Worm (Caenorhabditis elegans) whole organism, early embryonic: ENCODE measurements around the gene str-148.

ENCODE experiments used
- B0310.2 ChIP-seq: sonication (generic microtip); optimal IDR thresholded peaks from 2 replicates; lab custom pipeline; 2016; ENCODE audit warnings: mild to moderate bottlenecking, missing genetic modification characterization, missing compliant biosample characterization
- F13C5.2 ChIP-seq: sonication (generic microtip); optimal IDR thresholded peaks from 2 replicates; lab custom pipeline; 2017; ENCODE audit warnings: mild to moderate bottlenecking, missing genetic modification characterization, inconsistent platforms, missing compliant biosample characterization
- aly-1 ChIP-seq: sonication (generic microtip); optimal IDR thresholded peaks from 2 replicates; lab custom pipeline; 2016; ENCODE audit warnings: missing genetic modification characterization, missing compliant biosample characterization
- ama-1 ChIP-seq: fragments of 150-350 bp; optimal IDR thresholded peaks from 2 replicates; lab custom pipeline; 2014
- ceh-13 ChIP-seq: fragments of 200-800 bp; sonication (Bioruptor generic); optimal IDR thresholded peaks from 2 replicates; lab custom pipeline; 2018; ENCODE audit warnings: mild to moderate bottlenecking, missing genetic modification characterization, missing compliant biosample characterization
- ceh-36 ChIP-seq: sonication (generic microtip); optimal IDR thresholded peaks from 2 replicates; lab custom pipeline; 2016; ENCODE audit warnings: missing genetic modification characterization, inconsistent platforms, missing compliant biosample characterization
- ets-7 ChIP-seq: sonication (generic microtip); optimal IDR thresholded peaks from 2 replicates; lab custom pipeline; 2016; ENCODE audit warnings: missing genotype, missing genetic modification characterization, missing compliant biosample characterization
- flt-1 ChIP-seq: fragments of 200-800 bp; sonication (Bioruptor generic); IDR thresholded peaks from 2 replicates; pipeline ENCODE4 v1.3.6; 2022; ENCODE audit warnings: missing genetic modification characterization, missing compliant biosample characterization
- hmbx-1 ChIP-seq: sonication (generic microtip); optimal IDR thresholded peaks from 2 replicates; lab custom pipeline; 2016; ENCODE audit warnings: mild to moderate bottlenecking, missing genetic modification characterization, missing compliant biosample characterization
- hmg-4 ChIP-seq: fragments of 200-800 bp; sonication (Bioruptor generic); optimal IDR thresholded peaks from 2 replicates; lab custom pipeline; 2018; ENCODE audit warnings: mild to moderate bottlenecking, missing genetic modification characterization, missing compliant biosample characterization
- hnd-1 ChIP-seq: sonication (generic microtip); optimal IDR thresholded peaks from 2 replicates; lab custom pipeline; 2016; ENCODE audit warnings: missing genetic modification characterization, missing compliant biosample characterization
- pes-1 ChIP-seq: fragments of 200-800 bp; sonication (Bioruptor generic); IDR thresholded peaks from 2 replicates; pipeline ENCODE4 v1.3.6; 2022; ENCODE audit warnings: missing genetic modification reagents, missing genetic modification characterization, missing compliant biosample characterization
- scrt-1 ChIP-seq: fragments of 200-800 bp; sonication (Bioruptor generic); IDR thresholded peaks from 2 replicates; pipeline ENCODE4 v1.3.6; 2022; ENCODE audit warnings: missing genetic modification characterization, missing compliant biosample characterization
- sea-1 ChIP-seq: fragments of 200-800 bp; sonication (Bioruptor generic); conservative IDR thresholded peaks from 2 replicates; pipeline ENCODE4 v1.3.6; 2022; ENCODE audit warnings: missing genetic modification characterization, missing compliant biosample characterization
- tbx-11 ChIP-seq: fragments of 200-800 bp; sonication (Bioruptor generic); IDR thresholded peaks from 2 replicates; pipeline ENCODE4 v1.3.6; 2022; ENCODE audit warnings: missing genetic modification characterization, missing compliant biosample characterization
- tbx-37 ChIP-seq: fragments of 200-800 bp; sonication (Bioruptor generic); conservative IDR thresholded peaks from 2 replicates; pipeline ENCODE4 v1.3.6; 2022; ENCODE audit warnings: missing genetic modification reagents, missing genetic modification characterization, missing compliant biosample characterization
- tra-4 ChIP-seq: sonication (generic microtip); optimal IDR thresholded peaks from 2 replicates; lab custom pipeline; 2017; ENCODE audit warnings: missing genetic modification characterization, missing compliant biosample characterization

str-148 gene

DNA sequence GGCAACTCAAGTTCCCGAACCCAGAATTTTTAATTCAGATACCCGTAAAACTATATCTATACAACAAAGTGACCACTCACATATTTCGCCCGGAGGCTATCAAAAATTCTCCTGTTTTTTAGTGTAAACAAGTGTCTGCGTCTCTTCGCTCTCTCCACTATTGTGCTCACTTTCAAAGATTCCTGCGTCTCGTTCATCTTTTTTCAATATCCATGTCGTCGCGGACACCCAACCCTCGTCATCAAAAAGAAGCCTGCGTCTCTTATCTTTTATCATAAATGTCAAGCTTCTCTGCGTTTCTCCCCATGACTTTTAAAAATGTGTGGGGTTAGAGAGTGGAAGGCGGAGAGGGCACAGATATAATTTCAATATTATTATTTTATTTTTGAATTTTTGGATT lies 39.1 kb downstream of the str-148 start:
- TF ChIP-seq tbx-11 (GFP tag; lab: Robert Waterston, UW) (no peak), ets-7 (tag; lab: Kevin White, UChicago) (no peak), F13C5.2 (tag; lab: Kevin White, UChicago) (no peak), flt-1 (GFP tag; lab: Robert Waterston, UW) (no peak), hmg-4 (GFP tag; lab: Kevin White, UChicago) (no peak), hmbx-1 (no peak)

- no peak for TF ChIP-seq ceh-36
- no peak for TF ChIP-seq hnd-1 (tag; lab: Kevin White, UChicago)
- TF ChIP-seq aly-1 (tag; lab: Kevin White, UChicago) = no peak
- TF ChIP-seq tbx-37 (GFP tag; lab: Robert Waterston, UW) = no peak
- no peak for TF ChIP-seq flt-1 (GFP tag; lab: Robert Waterston, UW)
- TF ChIP-seq ama-1 (lab: Kevin White, UChicago) = no peak
- no peak for TF ChIP-seq ceh-13
- no peak for TF ChIP-seq hmg-4 (GFP tag; lab: Kevin White, UChicago)
- no peak for TF ChIP-seq B0310.2
- no peak for TF ChIP-seq F13C5.2 (tag; lab: Kevin White, UChicago)
- no peak for TF ChIP-seq sea-1 (GFP tag; lab: Robert Waterston, UW)
- TF ChIP-seq hmbx-1 = no peak
- no peak for TF ChIP-seq pes-1 (GFP tag; lab: Robert Waterston, UW)
- no peak for TF ChIP-seq ets-7 (tag; lab: Kevin White, UChicago)
- TF ChIP-seq tra-4 (tag; lab: Kevin White, UChicago) = no peak
- no peak for TF ChIP-seq tbx-11 (GFP tag; lab: Robert Waterston, UW)
Observed at ce11 chrII:1085546-1085945, 39.8 kb downstream of the str-148 start.

- no peak for TF ChIP-seq tbx-37 (GFP tag; lab: Robert Waterston, UW)
- TF ChIP-seq pes-1 (GFP tag; lab: Robert Waterston, UW) = no peak
- no peak for TF ChIP-seq flt-1 (GFP tag; lab: Robert Waterston, UW)
- TF ChIP-seq tra-4 (tag; lab: Kevin White, UChicago) = no peak
Observed at ce11 chrII:1086479-1086878, 40.7 kb downstream of the str-148 start.

DNA sequence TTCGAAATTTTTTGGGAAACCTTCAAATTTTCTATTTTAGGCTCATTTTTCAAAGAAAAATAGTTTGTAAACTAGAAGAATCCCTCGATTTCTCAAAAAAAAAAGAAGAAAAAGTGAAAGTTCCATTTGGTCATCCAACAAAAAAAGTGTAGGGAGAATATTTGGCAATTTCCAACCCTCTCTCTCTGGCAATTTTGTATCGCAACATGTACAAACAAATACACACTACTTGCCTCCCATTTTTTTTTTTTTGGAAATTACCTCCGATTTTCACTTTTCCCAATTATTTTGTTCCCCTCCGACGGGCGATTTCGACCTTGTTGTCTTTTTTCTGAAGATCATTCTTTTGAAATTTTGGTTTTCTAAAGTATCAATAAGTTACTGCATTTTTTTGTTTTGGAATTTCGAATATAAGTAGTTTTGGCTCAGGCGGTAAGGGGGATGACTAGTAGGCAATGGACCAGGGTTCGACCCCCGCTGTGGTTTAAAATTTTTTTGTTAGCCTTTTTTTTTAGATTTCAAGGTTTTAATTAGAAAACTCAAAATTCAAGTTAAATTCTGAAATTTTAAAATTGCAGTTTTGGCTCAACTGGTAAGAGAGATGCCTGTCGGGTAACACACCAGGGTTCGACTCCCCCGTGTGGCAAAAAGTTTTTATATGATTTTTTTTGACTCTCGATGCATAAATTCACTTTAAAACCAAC lies 42.9 kb downstream of the str-148 start:
- TF ChIP-seq tbx-37 (GFP tag; lab: Robert Waterston, UW) (no peak), ets-7 (tag; lab: Kevin White, UChicago) (no peak), hmbx-1 (no peak)

DNA sequence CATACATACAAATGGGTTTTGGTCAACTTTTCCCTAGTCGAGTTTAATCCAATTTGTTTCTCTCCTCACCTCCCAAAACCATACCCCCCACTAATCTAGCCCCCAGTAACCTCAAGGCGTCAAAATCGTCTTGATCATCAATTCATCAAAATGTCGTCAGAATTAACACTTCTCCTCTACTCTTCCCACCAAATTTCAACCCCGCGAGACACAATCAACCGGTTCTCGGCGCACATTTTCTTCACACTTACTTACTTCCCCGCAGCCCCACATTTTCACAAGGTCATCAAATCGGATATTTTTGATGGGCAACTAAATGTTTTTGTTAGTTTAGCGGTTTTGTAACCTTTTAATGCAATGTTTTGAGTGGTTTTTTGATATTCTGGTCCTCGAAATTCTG lies 45.0 kb downstream of the str-148 start:
- TF ChIP-seq pes-1 (GFP tag; lab: Robert Waterston, UW) (no peak), ceh-13 (no peak), ets-7 (tag; lab: Kevin White, UChicago) (no peak), flt-1 (GFP tag; lab: Robert Waterston, UW) (no peak), F13C5.2 (tag; lab: Kevin White, UChicago) (no peak), hnd-1 (tag; lab: Kevin White, UChicago) (no peak), tra-4 (tag; lab: Kevin White, UChicago) (no peak), tbx-11 (GFP tag; lab: Robert Waterston, UW) (no peak), ceh-36 (no peak), sea-1 (GFP tag; lab: Robert Waterston, UW) (no peak), aly-1 (tag; lab: Kevin White, UChicago) (no peak), scrt-1 (GFP tag; lab: Robert Waterston, UW) (no peak), B0310.2 (no peak), hmbx-1 (no peak), hmg-4 (GFP tag; lab: Kevin White, UChicago) (no peak), tbx-37 (GFP tag; lab: Robert Waterston, UW) (no peak), ama-1 (lab: Kevin White, UChicago) (no peak)

ce11 chrII:1091706-1092105 lies 45.9 kb downstream of the str-148 start, which contains the start of gene snf-3:
TSS of gene snf-3 (plus strand) at chrII:1092006.
- TF ChIP-seq B0310.2 (no peak), ets-7 (tag; lab: Kevin White, UChicago) (no peak), F13C5.2 (tag; lab: Kevin White, UChicago) (no peak), aly-1 (tag; lab: Kevin White, UChicago) (no peak), tra-4 (tag; lab: Kevin White, UChicago) (no peak)
